Worm (Caenorhabditis elegans) whole organism, mixed stage, embryonic: ENCODE results near the gene T05H10.8.
A peak's percentile ranks its signal among the peaks of the same experiment; 100 is the strongest.

Experiments
- M03D4.4 ChIP-seq: sonication (generic microtip); optimal IDR thresholded peaks from 2 replicates; lab custom pipeline; 2017; ENCODE audit warnings: mild to moderate bottlenecking, missing genetic modification characterization, missing compliant biosample characterization
- bed-3 ChIP-seq: fragments of 200-800 bp; sonication (Bioruptor generic); optimal IDR thresholded peaks from 3 replicates; lab custom pipeline; 2018; ENCODE audit warnings: mild to moderate bottlenecking, missing genetic modification characterization, moderate library complexity, missing compliant biosample characterization
- blmp-1 ChIP-seq: fragments of 150-350 bp; optimal IDR thresholded peaks from 2 replicates; lab custom pipeline; 2014; ENCODE audit warnings: missing biosample characterization, missing genetic modification characterization
- ceh-43 ChIP-seq: fragments of 200-800 bp; sonication (Bioruptor generic); optimal IDR thresholded peaks from 2 replicates; lab custom pipeline; 2018; ENCODE audit warnings: mild to moderate bottlenecking, missing genetic modification characterization, moderate library complexity, missing compliant biosample characterization
- drap-1 ChIP-seq: fragments of 200-800 bp; sonication (Bioruptor generic); optimal IDR thresholded peaks from 3 replicates; lab custom pipeline; 2018; ENCODE audit warnings: mild to moderate bottlenecking, missing genetic modification characterization, missing compliant biosample characterization
- mep-1 ChIP-seq: fragments of 150-350 bp; optimal IDR thresholded peaks from 2 replicates; lab custom pipeline; 2017; ENCODE audit warnings: missing biosample characterization, missing genetic modification reagents, missing genetic modification characterization, inconsistent platforms
- nhr-237 ChIP-seq: fragments of 150-350 bp; optimal IDR thresholded peaks from 2 replicates; lab custom pipeline; 2014; ENCODE audit warnings: missing biosample characterization, missing genetic modification characterization
- pha-4 ChIP-seq: fragments of 150-350 bp; optimal IDR thresholded peaks from 2 replicates; lab custom pipeline; 2018; ENCODE audit warnings: missing biosample characterization, missing genetic modification reagents, missing genetic modification characterization
- snpc-4 ChIP-seq: fragments of 150-350 bp; optimal IDR thresholded peaks from 2 replicates; lab custom pipeline; 2014; ENCODE audit warnings: missing biosample characterization, missing genetic modification characterization
- unc-39 ChIP-seq: fragments of 150-350 bp; optimal IDR thresholded peaks from 2 replicates; lab custom pipeline; 2014; ENCODE audit warnings: missing biosample characterization, missing genetic modification characterization
- unc-62 ChIP-seq: fragments of 150-350 bp; optimal IDR thresholded peaks from 2 replicates; lab custom pipeline; 2014; ENCODE audit warnings: missing biosample characterization, missing genetic modification reagents, missing genetic modification characterization
- ztf-11 ChIP-seq: fragments of 150-350 bp; optimal IDR thresholded peaks from 2 replicates; lab custom pipeline; 2014; ENCODE audit warnings: missing biosample characterization, missing genetic modification characterization

- TF ChIP-seq unc-39 (tag; lab: Kevin White, UChicago) (no peak), nhr-237 (tag; lab: Kevin White, UChicago) (no peak), ztf-11 (tag; lab: Kevin White, UChicago) (no peak), blmp-1 (tag; lab: Kevin White, UChicago) (no peak), drap-1 (GFP tag; lab: Kevin White, UChicago) (peak; percentile 27), mep-1 (tag; lab: Kevin White, UChicago) (no peak), bed-3 (no peak), M03D4.4 (tag; lab: Kevin White, UChicago) (no peak), unc-62 (GFP tag; lab: Kevin White, UChicago) (no peak), pha-4 (tag; lab: Kevin White, UChicago) (no peak), ceh-43 (GFP tag; lab: Kevin White, UChicago) (no peak), snpc-4 (tag; lab: Kevin White, UChicago) (no peak)
These were observed 32.7 kb downstream of the T05H10.8 start for ce11 chrII:8091528-8091927.
